Worm (Caenorhabditis elegans) whole organism, young adult: Measurements from ENCODE around the gene ttr-49.

Source experiments
- B0035.1 ChIP-seq: sonication (generic microtip); optimal IDR thresholded peaks from 2 replicates; lab custom pipeline; 2016; ENCODE audit warnings: missing genetic modification characterization, mild to moderate bottlenecking, missing compliant biosample characterization, missing genotype, missing genetic modification reagents
- C06A6.2 ChIP-seq: fragments of 200-800 bp; sonication (Bioruptor generic); conservative IDR thresholded peaks from 2 replicates; pipeline ENCODE4 v1.3.6; 2022; ENCODE audit warnings: missing genetic modification characterization, missing compliant biosample characterization
- D2030.7 ChIP-seq: fragments of 200-800 bp; sonication (Bioruptor generic); IDR thresholded peaks from 2 replicates; pipeline ENCODE4 v1.3.6; 2022; ENCODE audit warnings: missing genetic modification reagents, missing genetic modification characterization, missing compliant biosample characterization
- F39B2.1 ChIP-seq: fragments of 200-800 bp; sonication (Bioruptor generic); IDR thresholded peaks from 2 replicates; pipeline ENCODE4 v1.3.6; 2022; ENCODE audit warnings: missing genetic modification reagents, missing genetic modification characterization, missing compliant biosample characterization
- F49E8.2 ChIP-seq: sonication (generic microtip); optimal IDR thresholded peaks from 3 replicates; lab custom pipeline; 2017; ENCODE audit warnings: missing genetic modification characterization, mild to moderate bottlenecking, missing compliant biosample characterization, antibody characterized with exemption, moderate library complexity; ENCODE audit not compliant: insufficient read depth
- F55B11.4 ChIP-seq: sonication (generic microtip); optimal IDR thresholded peaks from 2 replicates; lab custom pipeline; 2016; ENCODE audit warnings: missing compliant biosample characterization, missing genetic modification characterization, borderline replicate concordance; ENCODE audit not compliant: insufficient read depth
- K12H6.12 ChIP-seq: fragments of 200-800 bp; sonication (Bioruptor generic); optimal IDR thresholded peaks from 2 replicates; lab custom pipeline; 2018; ENCODE audit warnings: mild to moderate bottlenecking, missing genetic modification characterization, missing compliant biosample characterization
- T26A5.8 ChIP-seq: sonication (generic microtip); optimal IDR thresholded peaks from 2 replicates; lab custom pipeline; 2016; ENCODE audit warnings: missing genetic modification characterization, missing compliant biosample characterization
- Y56A3A.18 ChIP-seq: fragments of 200-800 bp; sonication (Bioruptor generic); IDR thresholded peaks from 2 replicates; pipeline ENCODE4 v1.3.6; 2022; ENCODE audit warnings: missing genetic modification reagents, missing genetic modification characterization, missing compliant biosample characterization
- Y79H2A.3 ChIP-seq: fragments of 200-800 bp; sonication (Bioruptor generic); conservative IDR thresholded peaks from 2 replicates; pipeline ENCODE4 v1.3.6; 2022; ENCODE audit warnings: missing genetic modification reagents, missing genetic modification characterization, missing compliant biosample characterization
- akir-1 ChIP-seq: fragments of 200-800 bp; sonication (Bioruptor generic); optimal IDR thresholded peaks from 2 replicates; lab custom pipeline; 2018; ENCODE audit warnings: mild to moderate bottlenecking, missing genetic modification characterization, moderate library complexity, missing compliant biosample characterization
- ama-1 ChIP-seq, 3 experiments: fragments of 150-350 bp in 1 of 3; sonication (generic microtip) in 2 of 3; optimal IDR thresholded peaks; 2 replicates each; lab custom pipeline; 2014 to 2018; ENCODE audit warnings: missing biosample characterization in 2 of 3, missing genetic modification characterization in 2 of 3, missing genetic modification reagents in 2 of 3
- aptf-3 ChIP-seq: fragments of 200-800 bp; sonication (Bioruptor generic); IDR thresholded peaks from 2 replicates; pipeline ENCODE4 v1.3.6; 2022; ENCODE audit warnings: missing genetic modification characterization, missing compliant biosample characterization
- atf-7 ChIP-seq: sonication (generic microtip); optimal IDR thresholded peaks from 2 replicates; lab custom pipeline; 2017; ENCODE audit warnings: mild to moderate bottlenecking, missing genetic modification characterization, missing compliant biosample characterization
- attf-3 ChIP-seq: fragments of 200-800 bp; sonication (Bioruptor generic); conservative IDR thresholded peaks from 2 replicates; pipeline ENCODE4 v1.3.6; 2022; ENCODE audit warnings: missing genetic modification reagents, missing genetic modification characterization, missing compliant biosample characterization
- attf-5 ChIP-seq: fragments of 200-800 bp; sonication (Bioruptor generic); optimal IDR thresholded peaks from 2 replicates; lab custom pipeline; 2018; ENCODE audit warnings: mild to moderate bottlenecking, missing genetic modification characterization, missing compliant biosample characterization
- attf-6 ChIP-seq: fragments of 200-800 bp; sonication (Bioruptor generic); IDR thresholded peaks from 2 replicates; pipeline ENCODE4 v1.3.6; 2022; ENCODE audit warnings: missing genetic modification reagents, missing genetic modification characterization, missing compliant biosample characterization
- ceh-40 ChIP-seq: fragments of 200-800 bp; sonication (Bioruptor generic); IDR thresholded peaks from 2 replicates; pipeline ENCODE4 v1.3.6; 2022; ENCODE audit warnings: missing genetic modification characterization, missing compliant biosample characterization
- ceh-58 ChIP-seq: fragments of 200-800 bp; sonication (Bioruptor generic); IDR thresholded peaks from 2 replicates; pipeline ENCODE4 v1.3.6; 2022; ENCODE audit warnings: missing genetic modification characterization, missing compliant biosample characterization
- chd-7 ChIP-seq: sonication (generic microtip); optimal IDR thresholded peaks from 2 replicates; lab custom pipeline; 2016; ENCODE audit warnings: mild to moderate bottlenecking, missing genetic modification characterization, moderate library complexity, missing compliant biosample characterization
- die-1 ChIP-seq: sonication (generic microtip); optimal IDR thresholded peaks from 2 replicates; lab custom pipeline; 2016; ENCODE audit warnings: missing genotype, mild to moderate bottlenecking, missing genetic modification characterization, missing compliant biosample characterization
- egrh-3 ChIP-seq: fragments of 200-800 bp; sonication (Bioruptor generic); IDR thresholded peaks from 2 replicates; pipeline ENCODE4 v1.3.6; 2022; ENCODE audit warnings: missing genetic modification reagents, missing genetic modification characterization, missing compliant biosample characterization
- ets-4 ChIP-seq: fragments of 200-800 bp; sonication (Bioruptor generic); optimal IDR thresholded peaks from 2 replicates; lab custom pipeline; 2018; ENCODE audit warnings: mild to moderate bottlenecking, missing genetic modification characterization, missing compliant biosample characterization
- fkh-3 ChIP-seq: sonication (generic microtip); optimal IDR thresholded peaks from 2 replicates; lab custom pipeline; 2016; ENCODE audit warnings: mild to moderate bottlenecking, missing genetic modification characterization, missing compliant biosample characterization
- gei-17 ChIP-seq: fragments of 200-800 bp; sonication (Bioruptor generic); optimal IDR thresholded peaks from 2 replicates; lab custom pipeline; 2018; ENCODE audit warnings: mild to moderate bottlenecking, missing genetic modification characterization, missing compliant biosample characterization
- hmg-20 ChIP-seq: fragments of 200-800 bp; sonication (Bioruptor generic); IDR thresholded peaks from 2 replicates; pipeline ENCODE4 v1.3.6; 2022; ENCODE audit warnings: missing genetic modification reagents, missing genetic modification characterization, missing compliant biosample characterization
- hrde-1 ChIP-seq: sonication (generic microtip); optimal IDR thresholded peaks from 2 replicates; lab custom pipeline; 2016; ENCODE audit warnings: missing genetic modification characterization, mild to moderate bottlenecking, missing compliant biosample characterization, moderate library complexity, missing genotype, missing genetic modification reagents, borderline replicate concordance
- hsf-1 ChIP-seq: fragments of 200-800 bp; sonication (Bioruptor generic); IDR thresholded peaks from 2 replicates; pipeline ENCODE4 v1.3.6; 2022; ENCODE audit warnings: missing genetic modification reagents, missing genetic modification characterization, missing compliant biosample characterization
- let-526 ChIP-seq: fragments of 200-800 bp; sonication (Bioruptor generic); IDR thresholded peaks from 2 replicates; pipeline ENCODE4 v1.3.6; 2022; ENCODE audit warnings: missing genetic modification reagents, missing genetic modification characterization, missing compliant biosample characterization
- lin-26 ChIP-seq: fragments of 200-800 bp; sonication (Bioruptor generic); IDR thresholded peaks from 2 replicates; pipeline ENCODE4 v1.3.6; 2022; ENCODE audit warnings: missing genetic modification reagents, missing genetic modification characterization, missing compliant biosample characterization
- lin-40 ChIP-seq: sonication (generic microtip); optimal IDR thresholded peaks from 2 replicates; lab custom pipeline; 2016; ENCODE audit warnings: missing genetic modification characterization, mild to moderate bottlenecking, missing compliant biosample characterization, missing genotype, missing genetic modification reagents
- lin-54 ChIP-seq: fragments of 200-800 bp; sonication (Bioruptor generic); optimal IDR thresholded peaks from 2 replicates; lab custom pipeline; 2018; ENCODE audit warnings: mild to moderate bottlenecking, missing genetic modification characterization, missing compliant biosample characterization
- lsl-1 ChIP-seq: fragments of 200-800 bp; sonication (Bioruptor generic); optimal IDR thresholded peaks from 2 replicates; lab custom pipeline; 2018; ENCODE audit warnings: mild to moderate bottlenecking, missing genetic modification characterization, moderate library complexity, missing compliant biosample characterization
- lsy-27 ChIP-seq: sonication (generic microtip); optimal IDR thresholded peaks from 2 replicates; lab custom pipeline; 2017; ENCODE audit warnings: missing genetic modification characterization, mild to moderate bottlenecking, missing compliant biosample characterization, antibody characterized with exemption, missing genotype, borderline replicate concordance; ENCODE audit not compliant: insufficient read depth
- madf-10 ChIP-seq: sonication (generic microtip); optimal IDR thresholded peaks from 2 replicates; lab custom pipeline; 2016; ENCODE audit warnings: mild to moderate bottlenecking, missing genetic modification characterization, missing compliant biosample characterization
- madf-3 ChIP-seq: fragments of 200-800 bp; sonication (Bioruptor generic); IDR thresholded peaks from 2 replicates; pipeline ENCODE4 v1.3.6; 2022; ENCODE audit warnings: missing genetic modification reagents, missing genetic modification characterization, missing compliant biosample characterization
- mcd-1 ChIP-seq: fragments of 200-800 bp; sonication (Bioruptor generic); IDR thresholded peaks from 2 replicates; pipeline ENCODE4 v1.3.6; 2022; ENCODE audit warnings: missing genetic modification reagents, missing genetic modification characterization, missing compliant biosample characterization
- mxl-1 ChIP-seq: sonication (generic microtip); optimal IDR thresholded peaks from 2 replicates; lab custom pipeline; 2016; ENCODE audit warnings: missing genetic modification characterization, missing compliant biosample characterization
- nfya-1 ChIP-seq: sonication (generic microtip); optimal IDR thresholded peaks from 2 replicates; lab custom pipeline; 2017; ENCODE audit warnings: antibody characterized with exemption, missing compliant biosample characterization, missing genetic modification characterization, borderline replicate concordance; ENCODE audit not compliant: insufficient read depth
- nhr-27 ChIP-seq: fragments of 200-800 bp; sonication (Bioruptor generic); optimal IDR thresholded peaks from 2 replicates; lab custom pipeline; 2018; ENCODE audit warnings: mild to moderate bottlenecking, missing genetic modification characterization, moderate library complexity, missing compliant biosample characterization
- repo-1 ChIP-seq: sonication (generic microtip); optimal IDR thresholded peaks from 2 replicates; lab custom pipeline; 2017; ENCODE audit warnings: mild to moderate bottlenecking, missing genetic modification characterization, missing compliant biosample characterization
- sdz-38 ChIP-seq: sonication (generic microtip); optimal IDR thresholded peaks from 2 replicates; lab custom pipeline; 2016; ENCODE audit warnings: missing genotype, missing genetic modification characterization, missing compliant biosample characterization
- sea-2 ChIP-seq: fragments of 200-800 bp; sonication (Bioruptor generic); IDR thresholded peaks from 2 replicates; pipeline ENCODE4 v1.3.6; 2022; ENCODE audit warnings: missing genetic modification characterization, missing compliant biosample characterization
- sptf-2 ChIP-seq: fragments of 200-800 bp; sonication (Bioruptor generic); optimal IDR thresholded peaks from 2 replicates; lab custom pipeline; 2018; ENCODE audit warnings: mild to moderate bottlenecking, missing genetic modification characterization, missing compliant biosample characterization
- tbx-9 ChIP-seq: sonication (generic microtip); optimal IDR thresholded peaks from 2 replicates; lab custom pipeline; 2016; ENCODE audit warnings: borderline replicate concordance, missing genetic modification characterization, inconsistent platforms, missing compliant biosample characterization
- tlf-1 ChIP-seq: fragments of 200-800 bp; sonication (Bioruptor generic); optimal IDR thresholded peaks from 2 replicates; lab custom pipeline; 2018; ENCODE audit warnings: mild to moderate bottlenecking, missing genetic modification characterization, missing compliant biosample characterization
- unc-130 ChIP-seq: sonication (generic microtip); optimal IDR thresholded peaks from 2 replicates; lab custom pipeline; 2016; ENCODE audit warnings: missing genetic modification reagents, missing genetic modification characterization, missing compliant biosample characterization
- zim-3 ChIP-seq: sonication (generic microtip); optimal IDR thresholded peaks from 2 replicates; lab custom pipeline; 2017; ENCODE audit warnings: mild to moderate bottlenecking, missing genetic modification characterization, moderate library complexity, missing compliant biosample characterization

The ttr-49 gene

ce11 chrV:9338452-9338851 is 17.9 kb downstream of the ttr-49 start (continued):
- TF ChIP-seq hrde-1 (tag; lab: Kevin White, UChicago): peak; percentile 52
- TF ChIP-seq tbx-9: no peak
- TF ChIP-seq D2030.7 (GFP tag; lab: Robert Waterston, UW): no peak
- TF ChIP-seq ceh-40 (GFP tag; lab: Robert Waterston, UW): no peak
- peak; percentile 80; the same call in 1 of the 2 replicates for TF ChIP-seq Y79H2A.3 (GFP tag; lab: Robert Waterston, UW)
- no peak for TF ChIP-seq sdz-38 (tag; lab: Kevin White, UChicago)
- TF ChIP-seq madf-10 (tag; lab: Kevin White, UChicago): peak; percentile 58
- TF ChIP-seq lin-26: peak; percentile 58; the same call in 1 of the 2 replicates
- 0 out of 2 replicates have a peak, but pooled peaks have one; percentile 49 for TF ChIP-seq let-526 (GFP tag; lab: Robert Waterston, UW)
- TF ChIP-seq atf-7 (tag; lab: Kevin White, UChicago): peak; percentile 9
- no peak for TF ChIP-seq B0035.1 (tag; lab: Kevin White, UChicago)
- TF ChIP-seq attf-5 (GFP tag; lab: Kevin White, UChicago): peak; percentile 17
- TF ChIP-seq nfya-1 (tag; lab: Kevin White, UChicago): no peak
- no peak for TF ChIP-seq lsl-1 (GFP tag; lab: Kevin White, UChicago)
- TF ChIP-seq nhr-27 (tag; lab: Kevin White, UChicago): no peak
- no peak for TF ChIP-seq sea-2 (GFP tag; lab: Robert Waterston, UW)
- no peak for TF ChIP-seq gei-17 (GFP tag; lab: Kevin White, UChicago)
- no peak for TF ChIP-seq aptf-3 (GFP tag; lab: Robert Waterston, UW)
- TF ChIP-seq K12H6.12: no peak
- 0 out of 2 replicates have a peak, but pooled peaks have one; percentile 1 for TF ChIP-seq ceh-58 (GFP tag; lab: Robert Waterston, UW)
- peak; percentile 34 for TF ChIP-seq zim-3 (tag; lab: Kevin White, UChicago)
- no peak for TF ChIP-seq akir-1 (GFP tag; lab: Kevin White, UChicago)
- TF ChIP-seq tlf-1 (GFP tag; lab: Kevin White, UChicago): peak; percentile 57
- TF ChIP-seq attf-6 (GFP tag; lab: Robert Waterston, UW): no peak
- TF ChIP-seq mxl-1 (tag; lab: Kevin White, UChicago): no peak
- 0 out of 2 replicates have a peak, but pooled peaks have one; percentile 9 for TF ChIP-seq attf-3 (GFP tag; lab: Robert Waterston, UW)
- TF ChIP-seq hmg-20: no peak
- no peak for TF ChIP-seq Y56A3A.18
- no peak for TF ChIP-seq F39B2.1 (GFP tag; lab: Robert Waterston, UW)
- no peak for TF ChIP-seq hsf-1
- TF ChIP-seq ama-1 (optimal IDR thresholded peaks at IDR 0.05; lab: Kevin White, UChicago): peak; percentile 96
- no peak for TF ChIP-seq ama-1 (GFP tag; optimal IDR thresholded peaks at IDR 0.05; lab: Kevin White, UChicago)
- TF ChIP-seq F55B11.4: no peak
- TF ChIP-seq C06A6.2 (GFP tag; lab: Robert Waterston, UW): peak; percentile 75
- TF ChIP-seq madf-3: 0 out of 2 replicates have a peak, but pooled peaks have one; percentile 7
- TF ChIP-seq F49E8.2 (tag; lab: Kevin White, UChicago): no peak
- peak; percentile 83 for TF ChIP-seq repo-1 (tag; lab: Kevin White, UChicago)
- TF ChIP-seq lin-54: no peak
- no peak for TF ChIP-seq ets-4
- peak; percentile 24 for TF ChIP-seq lin-40
- TF ChIP-seq sptf-2: no peak
- TF ChIP-seq die-1: no peak
- no peak for TF ChIP-seq unc-130 (GFP tag; lab: Kevin White, UChicago)
- no peak for TF ChIP-seq egrh-3
- no peak for TF ChIP-seq lsy-27 (tag; lab: Kevin White, UChicago)
- peak; percentile 49 for TF ChIP-seq chd-7 (tag; lab: Kevin White, UChicago)
- no peak for TF ChIP-seq fkh-3 (tag; lab: Kevin White, UChicago)
- TF ChIP-seq T26A5.8 (tag; lab: Kevin White, UChicago): no peak
- TF ChIP-seq mcd-1 (GFP tag; lab: Robert Waterston, UW): no peak
